Worm (Caenorhabditis elegans): ENCODE measurements around the gene gem-1.

The gem-1 gene

DNA sequence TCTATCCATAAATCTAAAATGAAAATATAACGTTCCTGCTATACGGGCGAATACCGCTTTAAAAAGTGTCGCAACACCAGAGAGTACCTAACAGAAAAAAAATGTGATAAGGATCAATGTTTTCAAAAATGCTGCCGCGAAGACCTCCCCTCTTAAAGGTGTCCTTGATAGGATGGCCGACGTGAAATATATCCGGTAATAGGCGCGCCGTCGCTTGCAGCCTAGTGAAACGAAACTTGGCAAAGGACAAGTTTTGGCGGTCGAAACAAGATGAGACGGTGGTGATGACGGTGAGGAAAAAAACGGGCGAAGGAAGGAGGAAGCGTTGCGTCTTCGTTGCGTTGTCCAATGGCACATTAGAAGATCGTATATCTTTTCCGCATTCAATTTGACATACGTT lies 12.0 kb upstream of the gem-1 start (continued):
- TF ChIP-seq R02D3.7 (tag; optimal IDR thresholded peaks at IDR 0.05) (no peak), unc-39 (tag; optimal IDR thresholded peaks at IDR 0.05) (no peak), aly-2 (tag; optimal IDR thresholded peaks at IDR 0.05) (no peak)

DNA sequence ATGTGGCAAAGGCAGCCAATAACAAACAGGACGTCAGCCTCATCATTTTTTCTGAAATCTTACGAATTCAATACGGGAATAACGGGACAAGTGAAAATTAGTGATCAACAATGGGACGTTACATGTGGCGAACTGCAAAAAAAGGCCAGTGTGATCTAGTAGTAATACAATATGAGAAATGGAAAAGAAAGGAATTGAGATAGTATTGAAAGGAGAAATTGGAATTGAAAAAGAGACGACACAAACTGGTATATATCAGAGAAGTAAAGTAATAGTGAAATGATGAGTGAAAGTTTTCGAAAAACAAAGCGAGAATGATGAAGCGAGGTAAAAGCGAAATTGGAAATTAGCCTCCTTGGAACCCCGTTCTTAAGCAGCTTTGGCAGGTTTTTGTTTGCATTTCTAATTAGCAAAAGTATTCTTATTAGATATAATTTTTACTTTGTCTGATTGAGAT lies 10.7 kb upstream of the gem-1 start, which contains the start of gene C49F8.3:
Gene C49F8.3 (minus strand): TSS at position 51 of the 457 bp plus-strand sequence.
- TF ChIP-seq blmp-1 (tag; optimal IDR thresholded peaks at IDR 0.05; ENCODE audit: insufficient read depth) = peak; percentile 94
- TF ChIP-seq zag-1 (tag; optimal IDR thresholded peaks at IDR 0.05) = no peak

DNA sequence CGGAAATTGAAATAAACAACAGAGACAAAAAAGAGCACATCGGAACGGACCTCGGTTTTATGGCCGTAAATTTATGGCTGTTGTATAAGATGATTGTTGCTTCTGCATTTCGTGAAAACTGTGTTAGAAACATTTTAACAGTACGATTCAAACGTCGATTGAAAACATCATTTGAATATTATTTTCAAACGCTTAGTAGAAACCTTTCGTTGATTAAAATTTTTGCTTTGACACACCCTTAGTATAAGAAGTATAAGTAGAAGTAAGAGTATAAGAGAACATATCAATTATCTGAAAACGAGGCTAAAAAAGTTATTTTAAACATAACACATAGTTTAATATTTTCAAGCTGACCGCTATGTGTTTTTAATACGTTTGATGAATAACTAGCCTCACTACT lies 8.0 kb upstream of the gem-1 start:
- TF ChIP-seq R02D3.7 (tag; optimal IDR thresholded peaks at IDR 0.05) = no peak
- TF ChIP-seq mab-5 (tag; optimal IDR thresholded peaks at IDR 0.05) = no peak
- TF ChIP-seq aly-2 (tag; optimal IDR thresholded peaks at IDR 0.05) = no peak
- no peak for TF ChIP-seq ztf-11 (tag; optimal IDR thresholded peaks at IDR 0.05)
- TF ChIP-seq ztf-4 (tag; optimal IDR thresholded peaks at IDR 0.05) = no peak
- TF ChIP-seq elt-3 (tag; optimal IDR thresholded peaks at IDR 0.05) = no peak
- no peak for TF ChIP-seq unc-39 (tag; optimal IDR thresholded peaks at IDR 0.05)
- TF ChIP-seq blmp-1 (tag; optimal IDR thresholded peaks at IDR 0.05; ENCODE audit: insufficient read depth) = no peak
- TF ChIP-seq elt-1 (tag; optimal IDR thresholded peaks at IDR 0.05) = no peak
- TF ChIP-seq skn-1 (tag; optimal IDR thresholded peaks at IDR 0.05) = no peak
- TF ChIP-seq dmd-4 (tag; optimal IDR thresholded peaks at IDR 0.05) = no peak
- TF ChIP-seq snpc-4 (tag; optimal IDR thresholded peaks at IDR 0.05) = no peak
- TF ChIP-seq ceh-16 (tag; optimal IDR thresholded peaks at IDR 0.05) = no peak
- no peak for TF ChIP-seq ceh-82 (tag; optimal IDR thresholded peaks at IDR 0.05)
- TF ChIP-seq gmeb-1 (tag; optimal IDR thresholded peaks at IDR 0.05) = no peak
- no peak for TF ChIP-seq lin-11 (tag; optimal IDR thresholded peaks at IDR 0.05)
- no peak for TF ChIP-seq zag-1 (tag; optimal IDR thresholded peaks at IDR 0.05)
- TF ChIP-seq Y55F3AM.14 (GFP tag; optimal IDR thresholded peaks at IDR 0.05) = no peak

DNA sequence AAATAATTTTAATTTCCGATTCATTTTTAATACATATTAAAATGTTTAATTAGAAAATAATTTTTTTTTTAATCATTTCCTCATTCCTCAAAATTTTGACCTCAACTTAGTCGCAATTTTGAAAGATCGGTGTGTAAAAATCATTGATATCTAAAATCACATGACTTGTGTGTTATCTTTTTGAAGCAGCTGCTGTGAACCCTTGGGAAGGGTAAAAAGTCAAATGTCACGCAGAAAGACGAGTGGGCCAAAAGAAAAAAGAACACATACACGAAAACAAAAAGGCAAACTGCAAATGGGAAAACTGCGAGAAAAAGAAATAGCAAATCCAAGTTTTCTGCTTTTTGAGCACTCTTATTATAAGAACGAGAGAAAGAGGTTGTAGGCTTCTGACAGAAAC lies 6.5 kb upstream of the gem-1 start:
- TF ChIP-seq mab-5 (tag; optimal IDR thresholded peaks at IDR 0.05) = no peak
- TF ChIP-seq sma-9 (GFP tag; optimal IDR thresholded peaks at IDR 0.05) = peak; percentile 44
- TF ChIP-seq sma-9 (tag; optimal IDR thresholded peaks at IDR 0.05) = no peak
- TF ChIP-seq elt-1 (tag; optimal IDR thresholded peaks at IDR 0.05) = no peak
- no peak for TF ChIP-seq aly-2 (tag; optimal IDR thresholded peaks at IDR 0.05)
- TF ChIP-seq lsy-2 (tag; optimal IDR thresholded peaks at IDR 0.05) = peak in 1 of 2 experiments; percentile 38
- TF ChIP-seq nhr-6 (tag; optimal IDR thresholded peaks at IDR 0.05) = no peak
- peak; percentile 33 for TF ChIP-seq nhr-129 (tag; optimal IDR thresholded peaks at IDR 0.05)
- TF ChIP-seq C34F6.9 (tag; optimal IDR thresholded peaks at IDR 0.05) = peak; percentile 31
- TF ChIP-seq snpc-4 (tag; optimal IDR thresholded peaks at IDR 0.05) = no peak
- TF ChIP-seq nhr-23 (tag; optimal IDR thresholded peaks at IDR 0.05) = no peak

DNA sequence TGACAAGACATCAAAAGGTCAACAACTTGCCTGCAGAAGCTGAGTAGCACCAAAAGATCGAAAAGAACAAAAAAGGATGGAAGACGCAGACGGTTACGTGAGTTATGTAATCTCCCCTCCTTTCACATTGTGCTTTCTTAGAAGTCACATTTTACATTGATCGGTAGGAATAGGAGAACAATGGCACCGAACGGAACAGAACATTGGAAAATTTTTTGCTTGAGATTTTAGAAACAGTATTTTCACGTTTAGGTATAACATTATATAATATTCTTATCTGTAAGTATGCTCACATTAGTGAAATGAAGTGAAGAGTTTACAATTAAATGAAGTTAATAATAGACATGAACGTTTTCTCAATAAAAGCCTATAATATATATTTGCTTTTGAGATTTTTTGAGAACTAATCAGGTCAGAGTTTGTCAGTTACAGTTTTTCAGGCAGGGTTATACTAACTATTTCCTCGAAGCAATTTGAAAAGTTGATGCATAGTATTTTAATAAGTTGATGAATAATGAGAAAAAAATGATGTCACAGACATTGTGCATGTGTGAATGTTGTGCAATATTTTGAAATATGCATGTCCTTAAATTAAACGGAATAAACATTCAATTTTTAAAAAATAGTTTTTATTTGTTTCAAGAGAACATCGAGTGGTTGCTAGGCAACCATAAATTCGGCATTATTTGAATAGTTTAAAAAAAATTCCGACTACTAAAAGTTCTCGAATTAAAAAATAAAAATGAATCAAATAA lies 4.4 kb upstream of the gem-1 start:
- TF ChIP-seq ceh-16 (tag; optimal IDR thresholded peaks at IDR 0.05) = no peak
- TF ChIP-seq snpc-4 (tag; optimal IDR thresholded peaks at IDR 0.05) = no peak
- TF ChIP-seq dmd-4 (tag; optimal IDR thresholded peaks at IDR 0.05) = no peak
- TF ChIP-seq unc-55 (GFP tag; optimal IDR thresholded peaks at IDR 0.05) = peak; percentile 36
- TF ChIP-seq nhr-129 (tag; optimal IDR thresholded peaks at IDR 0.05) = peak; percentile 35
- no peak for TF ChIP-seq unc-39 (tag; optimal IDR thresholded peaks at IDR 0.05)
- TF ChIP-seq nhr-11 (tag; optimal IDR thresholded peaks at IDR 0.05) = no peak
- TF ChIP-seq elt-3 (tag; optimal IDR thresholded peaks at IDR 0.05) = no peak
- no peak for TF ChIP-seq aly-2 (tag; optimal IDR thresholded peaks at IDR 0.05)
- no peak for TF ChIP-seq egl-27 (tag; optimal IDR thresholded peaks at IDR 0.05)
- TF ChIP-seq unc-62 (GFP tag; optimal IDR thresholded peaks at IDR 0.05) = no peak
- no peak for TF ChIP-seq nhr-23 (tag; optimal IDR thresholded peaks at IDR 0.05)
- TF ChIP-seq ztf-4 (tag; optimal IDR thresholded peaks at IDR 0.05) = no peak

DNA sequence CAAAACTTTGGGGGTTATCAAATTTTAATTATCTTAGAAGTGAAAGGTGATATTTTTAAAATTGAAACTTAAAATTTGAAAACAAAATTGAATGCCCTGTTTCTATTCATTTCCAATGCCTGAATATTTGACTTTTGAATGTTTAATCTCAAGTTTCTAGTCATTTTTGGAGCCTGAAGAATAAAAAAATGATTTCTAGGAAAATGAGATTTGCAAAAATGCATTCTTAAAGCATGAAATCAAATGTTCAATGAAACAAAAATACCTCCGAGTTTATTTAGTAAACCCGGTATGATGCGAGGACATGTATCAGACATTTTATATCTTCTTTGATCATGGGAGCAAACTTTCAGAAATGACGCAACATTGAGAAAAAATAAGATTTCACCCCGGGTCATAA lies 2.3 kb upstream of the gem-1 start:
- TF ChIP-seq nhr-6 (tag; optimal IDR thresholded peaks at IDR 0.05) = no peak
- peak; percentile 3 for TF ChIP-seq nhr-129 (tag; optimal IDR thresholded peaks at IDR 0.05)

Data from whole organism, L2 larva.